Fruit fly (Drosophila melanogaster): ENCODE results near the gene CG7168.
A peak's percentile ranks its signal among the peaks of the same experiment; 100 is the strongest.

CG7168 gene

DNA sequence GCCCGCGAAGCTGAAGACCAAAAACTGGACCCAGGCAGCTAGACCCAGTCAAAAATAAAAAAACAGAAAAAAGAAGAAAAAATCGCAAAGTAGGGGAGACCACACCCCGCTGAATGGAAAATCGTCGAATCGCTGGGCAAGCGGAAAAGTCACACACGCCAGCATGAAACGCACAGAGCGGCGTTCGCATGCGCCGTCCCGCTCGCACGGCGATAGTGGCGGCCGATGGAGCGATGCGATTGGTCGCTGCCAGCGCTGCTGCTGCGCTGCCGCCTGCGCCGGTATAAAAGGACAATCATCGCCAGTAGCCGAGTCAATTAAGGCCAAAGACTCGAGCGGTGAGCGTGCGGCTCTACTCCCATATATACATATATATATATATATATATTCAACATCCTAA lies 10.0 kb upstream of the CG7168 start, which contains the start of gene repo (continued):
- TF ChIP-seq CG1024 (GFP tag; IDR thresholded peaks at IDR 0.05) (no peak), CG8944 (GFP tag; optimal IDR thresholded peaks at IDR 0.05) (no peak), dmrt11E (tag; optimal IDR thresholded peaks at IDR 0.05) (no peak), CG11398 (GFP tag; optimal IDR thresholded peaks at IDR 0.05) (no peak), CG30020 (tag; optimal IDR thresholded peaks at IDR 0.05) (no peak), CG9215 (GFP tag; IDR thresholded peaks at IDR 0.05) (no peak), Kr (GFP tag; optimal IDR thresholded peaks at IDR 0.05) (no peak), NFAT (GFP tag; IDR thresholded peaks at IDR 0.05) (no peak), grau (tag; optimal IDR thresholded peaks at IDR 0.05) (no peak), unpg (GFP tag; optimal IDR thresholded peaks at IDR 0.05) (no peak), Rfx (GFP tag; IDR thresholded peaks at IDR 0.05) (no peak), danr (GFP tag; IDR thresholded peaks at IDR 0.05) (no peak), ap (GFP tag; IDR thresholded peaks at IDR 0.05) (no peak), slbo (GFP tag; IDR thresholded peaks at IDR 0.05) (no peak), en (GFP tag; optimal IDR thresholded peaks at IDR 0.05) (no peak), CG8765 (GFP tag; IDR thresholded peaks at IDR 0.05) (no peak), Fer1 (GFP tag; optimal IDR thresholded peaks at IDR 0.05) (no peak), D19B (GFP tag; optimal IDR thresholded peaks at IDR 0.05) (no peak), CG14667 (GFP tag; IDR thresholded peaks at IDR 0.05) (no peak), CG12659 (GFP tag; optimal IDR thresholded peaks at IDR 0.05) (no peak), CG33557 (GFP tag; optimal IDR thresholded peaks at IDR 0.05) (no peak), lola (GFP tag; optimal IDR thresholded peaks at IDR 0.05) (no peak), Pdp1 (GFP tag; optimal IDR thresholded peaks at IDR 0.05) (no peak), gcm (GFP tag; optimal IDR thresholded peaks at IDR 0.05) (peak; percentile 93), NK7.1 (GFP tag; optimal IDR thresholded peaks at IDR 0.05) (no peak), eyg (GFP tag; optimal IDR thresholded peaks at IDR 0.05) (no peak), CG2129 (GFP tag; IDR thresholded peaks at IDR 0.05; ENCODE audit: partially characterized antibody) (no peak), CG8281 (tag; optimal IDR thresholded peaks at IDR 0.05) (no peak), zen (tag; optimal IDR thresholded peaks at IDR 0.05) (peak; percentile 37), Opbp (GFP tag; IDR thresholded peaks at IDR 0.05; ENCODE audit: partially characterized antibody) (0 out of 3 replicates have a peak, but pooled peaks have one; percentile 30), ash1 (GFP tag; optimal IDR thresholded peaks at IDR 0.05) (no peak), otp (GFP tag; IDR thresholded peaks at IDR 0.05) (0 out of 3 replicates have a peak, but pooled peaks have one; percentile 25), CG15073 (GFP tag; optimal IDR thresholded peaks at IDR 0.05) (no peak), CG13123 (GFP tag; optimal IDR thresholded peaks at IDR 0.05) (no peak), gsb (GFP tag; IDR thresholded peaks at IDR 0.05) (no peak), Lpt (GFP tag; optimal IDR thresholded peaks at IDR 0.05) (no peak), CG11085 (GFP tag; IDR thresholded peaks at IDR 0.05) (no peak), stc (GFP tag; IDR thresholded peaks at IDR 0.05) (no peak), CG17359 (tag; optimal IDR thresholded peaks at IDR 0.05) (no peak), NfI (GFP tag; optimal IDR thresholded peaks at IDR 0.05) (no peak), CG3995 (GFP tag; optimal IDR thresholded peaks at IDR 0.05) (no peak), CG4854 (GFP tag; optimal IDR thresholded peaks at IDR 0.05) (no peak), CG4404 (GFP tag; IDR thresholded peaks at IDR 0.05) (no peak), Nf-YA (GFP tag; IDR thresholded peaks at IDR 0.05) (peak; percentile 89), CG1792 (GFP tag; optimal IDR thresholded peaks at IDR 0.05) (no peak), CG2199 (GFP tag; IDR thresholded peaks at IDR 0.05) (0 out of 3 replicates have a peak, but pooled peaks have one; percentile 53), corto (GFP tag; optimal IDR thresholded peaks at IDR 0.05) (no peak), tio (GFP tag; optimal IDR thresholded peaks at IDR 0.05) (no peak), CG16813 (GFP tag; IDR thresholded peaks at IDR 0.05; ENCODE audit: partially characterized antibody) (no peak), bowl (GFP tag; IDR thresholded peaks at IDR 0.05) (no peak), cg (GFP tag; optimal IDR thresholded peaks at IDR 0.05) (no peak), ftz-f1 (GFP tag; optimal IDR thresholded peaks at IDR 0.05) (no peak)

All from whole organism, embryonic.